Fruit fly (Drosophila melanogaster) whole organism, prepupa: Measurements from ENCODE around the gene Cpr66D.
A peak's percentile ranks its signal among the peaks of the same experiment; 100 is the strongest.

Source experiments
- Blimp-1 ChIP-seq: fragments of 200-800 bp; sonication (Bioruptor generic); optimal IDR thresholded peaks from 3 replicates; lab custom pipeline; 2017; ENCODE audit warnings: missing biosample characterization, missing genetic modification characterization, mild to moderate bottlenecking, moderate library complexity, missing genetic modification reagents
- CG10631 ChIP-seq: fragments of 200-800 bp; sonication (Bioruptor generic); optimal IDR thresholded peaks from 2 replicates; lab custom pipeline; 2016; ENCODE audit warnings: missing biosample characterization, missing genetic modification characterization
- CG11762 ChIP-seq: fragments of 200-800 bp; sonication (Bioruptor generic); optimal IDR thresholded peaks from 3 replicates; lab custom pipeline; 2016; ENCODE audit warnings: missing biosample characterization, missing genetic modification characterization; ENCODE audit not compliant: insufficient read depth
- CG11902 ChIP-seq: fragments of 200-800 bp; sonication (Bioruptor generic); optimal IDR thresholded peaks from 3 replicates; lab custom pipeline; 2016; ENCODE audit warnings: missing biosample characterization, missing genetic modification characterization
- CG15336 ChIP-seq: fragments of 200-800 bp; sonication (Bioruptor generic); IDR thresholded peaks from 2 replicates; pipeline ENCODE4 v1.3.6; 2022; ENCODE audit warnings: missing biosample characterization, missing genetic modification characterization
- CG1621 ChIP-seq: fragments of 200-800 bp; sonication (Bioruptor generic); optimal IDR thresholded peaks from 3 replicates; lab custom pipeline; 2018; ENCODE audit warnings: missing biosample characterization, mild to moderate bottlenecking, missing genetic modification characterization
- CG34406 ChIP-seq: fragments of 200-800 bp; sonication (Bioruptor generic); optimal IDR thresholded peaks from 3 replicates; lab custom pipeline; 2016; ENCODE audit warnings: missing biosample characterization, missing genetic modification characterization
- CG6163 ChIP-seq: fragments of 200-800 bp; sonication (Bioruptor generic); IDR thresholded peaks from 3 replicates; pipeline ENCODE4 v1.3.6; 2022; ENCODE audit warnings: missing biosample characterization, missing genetic modification characterization
- CG6276 ChIP-seq: fragments of 200-800 bp; sonication (Bioruptor generic); optimal IDR thresholded peaks from 2 replicates; lab custom pipeline; 2017; ENCODE audit warnings: missing biosample characterization, mild to moderate bottlenecking, missing genetic modification characterization
- CG6792 ChIP-seq: fragments of 200-800 bp; sonication (Bioruptor generic); optimal IDR thresholded peaks from 3 replicates; lab custom pipeline; 2016; ENCODE audit warnings: missing biosample characterization, missing genetic modification characterization
- CG6808 ChIP-seq: fragments of 200-800 bp; sonication (Bioruptor generic); optimal IDR thresholded peaks from 3 replicates; lab custom pipeline; 2017; ENCODE audit warnings: missing biosample characterization, missing genetic modification characterization, mild to moderate bottlenecking, moderate library complexity, missing genetic modification reagents
- CG6854 ChIP-seq: fragments of 200-800 bp; sonication (Bioruptor generic); optimal IDR thresholded peaks from 2 replicates; lab custom pipeline; 2017; ENCODE audit warnings: missing biosample characterization, mild to moderate bottlenecking, missing genetic modification characterization
- CG8319 ChIP-seq: fragments of 200-800 bp; sonication (Bioruptor generic); optimal IDR thresholded peaks from 3 replicates; lab custom pipeline; 2016; ENCODE audit warnings: missing biosample characterization, missing genetic modification characterization
- CG8632 ChIP-seq: fragments of 200-800 bp; sonication (Bioruptor generic); optimal IDR thresholded peaks from 3 replicates; lab custom pipeline; 2016; ENCODE audit warnings: missing biosample characterization, missing genetic modification characterization
- CG9139 ChIP-seq: fragments of 200-800 bp; sonication (Bioruptor generic); optimal IDR thresholded peaks from 3 replicates; lab custom pipeline; 2017; ENCODE audit warnings: missing biosample characterization, mild to moderate bottlenecking, missing genetic modification characterization
- Eip93F ChIP-seq: fragments of 200-800 bp; sonication (Bioruptor generic); optimal IDR thresholded peaks from 2 replicates; lab custom pipeline; 2016; ENCODE audit warnings: missing biosample characterization, mild to moderate bottlenecking, missing genetic modification characterization
- Ets21C ChIP-seq: fragments of 200-800 bp; sonication (Bioruptor generic); optimal IDR thresholded peaks from 3 replicates; lab custom pipeline; 2016; ENCODE audit warnings: missing biosample characterization, missing genetic modification characterization
- Ets96B ChIP-seq: fragments of 200-800 bp; optimal IDR thresholded peaks from 2 replicates; lab custom pipeline; 2019; ENCODE audit warnings: missing biosample characterization, mild to moderate bottlenecking, missing genetic modification characterization, moderate library complexity
- Gug ChIP-seq: fragments of 200-800 bp; sonication (Bioruptor generic); IDR thresholded peaks from 2 replicates; pipeline ENCODE4 v1.3.6; 2022; ENCODE audit warnings: missing biosample characterization, missing genetic modification characterization
- Hr39 ChIP-seq: fragments of 200-800 bp; sonication (Bioruptor generic); optimal IDR thresholded peaks from 2 replicates; lab custom pipeline; 2016; ENCODE audit warnings: missing biosample characterization, missing genetic modification characterization
- Hr4 ChIP-seq: fragments of 200-800 bp; sonication (Bioruptor generic); optimal IDR thresholded peaks from 3 replicates; lab custom pipeline; 2016; ENCODE audit warnings: missing biosample characterization, missing genetic modification characterization
- OdsH ChIP-seq: fragments of 200-800 bp; sonication (Bioruptor generic); optimal IDR thresholded peaks from 3 replicates; lab custom pipeline; 2016; ENCODE audit warnings: missing biosample characterization, missing genetic modification characterization
- achi ChIP-seq: fragments of 200-800 bp; sonication (Bioruptor generic); optimal IDR thresholded peaks from 3 replicates; lab custom pipeline; 2016; ENCODE audit warnings: missing biosample characterization, missing genetic modification characterization
- dsx ChIP-seq: fragments of 200-800 bp; optimal IDR thresholded peaks from 3 replicates; lab custom pipeline; 2019; ENCODE audit warnings: missing biosample characterization, mild to moderate bottlenecking, missing genetic modification characterization, moderate library complexity; ENCODE audit not compliant: poor library complexity, severe bottlenecking
- esn ChIP-seq: fragments of 200-800 bp; sonication (Bioruptor generic); optimal IDR thresholded peaks from 2 replicates; lab custom pipeline; 2016; ENCODE audit warnings: missing biosample characterization, mild to moderate bottlenecking, missing genetic modification characterization, moderate library complexity
- fd59A ChIP-seq: fragments of 200-800 bp; sonication (Bioruptor generic); optimal IDR thresholded peaks from 2 replicates; lab custom pipeline; 2017; ENCODE audit warnings: missing biosample characterization, mild to moderate bottlenecking, missing genetic modification characterization, missing genetic modification reagents
- fd85E ChIP-seq: fragments of 200-800 bp; sonication (Bioruptor generic); optimal IDR thresholded peaks from 3 replicates; lab custom pipeline; 2016; ENCODE audit warnings: missing biosample characterization, missing genetic modification characterization
- net ChIP-seq: fragments of 200-800 bp; sonication (Bioruptor generic); optimal IDR thresholded peaks from 3 replicates; lab custom pipeline; 2016; ENCODE audit warnings: missing biosample characterization, missing genetic modification characterization
- salr ChIP-seq, 2 experiments: fragments of 200-800 bp; sonication (Bioruptor generic); optimal IDR thresholded peaks; 3 replicates each; lab custom pipeline; 2016 to 2018; ENCODE audit warnings: missing biosample characterization in 2 of 2, missing genetic modification characterization in 2 of 2, mild to moderate bottlenecking in 1 of 2
- spab ChIP-seq: fragments of 200-800 bp; sonication (Bioruptor generic); optimal IDR thresholded peaks from 2 replicates; lab custom pipeline; 2017; ENCODE audit warnings: missing biosample characterization, mild to moderate bottlenecking, missing genetic modification characterization, missing genetic modification reagents
- topi ChIP-seq: fragments of 200-800 bp; sonication (Bioruptor generic); optimal IDR thresholded peaks from 3 replicates; lab custom pipeline; 2016; ENCODE audit warnings: missing biosample characterization, missing genetic modification characterization

Cpr66D gene

dm6 chr3L:8669087-8669486 is 28.8 kb downstream of the Cpr66D start (continued):
- TF ChIP-seq achi (GFP tag; lab: Kevin White, UChicago) (peak; percentile 76), fd59A (GFP tag; lab: Kevin White, UChicago) (peak; percentile 85), esn (GFP tag; lab: Kevin White, UChicago) (peak; percentile 80), CG6276 (GFP tag; lab: Kevin White, UChicago) (peak; percentile 7), CG8319 (GFP tag; lab: Kevin White, UChicago) (peak; percentile 63), Blimp-1 (GFP tag; lab: Kevin White, UChicago) (peak; percentile 19), topi (GFP tag; lab: Kevin White, UChicago) (peak; percentile 79), Gug (GFP tag; lab: Robert Waterston, UW) (peak; percentile 65), salr (GFP tag; optimal IDR thresholded peaks at IDR 0.05; lab: Kevin White, UChicago) (peak; percentile 25 to 80), CG11902 (GFP tag; lab: Kevin White, UChicago) (peak; percentile 83), Hr4 (GFP tag; lab: Kevin White, UChicago) (peak; percentile 33), Eip93F (peak; percentile 6), Ets21C (peak; percentile 48), Ets96B (tag; lab: Kevin White, UChicago) (peak; percentile 92), CG15336 (GFP tag; lab: Robert Waterston, UW) (peak; percentile 35; the same call in 1 of the 2 replicates), CG6808 (peak; percentile 83)

DNA sequence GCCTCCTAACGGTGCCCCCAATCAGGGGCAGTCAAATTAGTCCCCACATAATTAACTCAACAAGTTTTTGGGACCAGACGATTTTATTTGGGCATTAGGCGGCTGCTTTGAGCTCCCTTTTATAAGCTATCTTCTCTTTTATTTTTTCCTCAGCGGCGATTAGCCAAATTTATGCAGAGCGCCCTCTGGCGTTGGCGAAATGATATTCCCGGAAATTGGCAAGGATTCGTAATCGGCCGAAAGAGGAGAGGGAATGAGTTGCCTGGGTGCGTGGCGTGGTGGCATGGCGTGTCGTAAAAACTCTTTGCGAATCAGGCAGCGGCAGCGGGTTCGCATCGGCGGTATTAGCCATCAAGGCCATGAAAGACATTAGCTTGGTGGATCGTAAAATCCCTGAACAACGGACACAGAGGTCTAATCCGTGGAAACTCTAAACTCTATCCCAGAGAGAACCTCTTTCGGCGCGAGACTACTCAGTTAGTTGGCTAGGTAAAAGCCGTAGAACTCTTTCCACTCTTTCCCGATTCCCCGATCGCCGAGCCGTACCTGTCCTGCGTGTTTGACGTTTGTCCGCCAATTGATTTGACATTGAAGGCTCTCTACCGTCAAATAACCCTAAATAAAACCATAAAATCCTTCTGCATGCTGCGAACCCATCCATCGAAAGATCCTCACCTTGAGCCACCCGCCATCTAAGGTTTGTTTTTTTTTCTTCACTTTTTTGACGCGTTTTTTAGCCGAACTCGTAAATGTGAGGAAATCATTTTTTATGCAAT is 29.8 kb downstream of the Cpr66D start:
- no peak for TF ChIP-seq Gug (GFP tag; lab: Robert Waterston, UW)
- no peak for TF ChIP-seq achi (GFP tag; lab: Kevin White, UChicago)
- TF ChIP-seq fd85E (GFP tag; lab: Kevin White, UChicago), result no peak
- no peak for TF ChIP-seq CG8319 (GFP tag; lab: Kevin White, UChicago)
- TF ChIP-seq CG6808, result no peak
- no peak for TF ChIP-seq fd59A (GFP tag; lab: Kevin White, UChicago)
- no peak for TF ChIP-seq Hr39 (GFP tag; lab: Kevin White, UChicago)
- TF ChIP-seq CG10631 (GFP tag; lab: Kevin White, UChicago), result no peak
- TF ChIP-seq dsx (GFP tag; lab: Kevin White, UChicago), result no peak
- no peak for TF ChIP-seq spab (GFP tag; lab: Kevin White, UChicago)
- no peak for TF ChIP-seq CG6854
- no peak for TF ChIP-seq CG1621 (tag; lab: Kevin White, UChicago)
- TF ChIP-seq Blimp-1 (GFP tag; lab: Kevin White, UChicago), result no peak

dm6 chr3L:8670983-8671382 is 30.7 kb downstream of the Cpr66D start:
- TF ChIP-seq CG6792 (GFP tag; lab: Kevin White, UChicago) (no peak), net (GFP tag; lab: Kevin White, UChicago) (no peak), achi (GFP tag; lab: Kevin White, UChicago) (no peak), OdsH (GFP tag; lab: Kevin White, UChicago) (no peak), CG34406 (GFP tag; lab: Kevin White, UChicago) (no peak), CG1621 (tag; lab: Kevin White, UChicago) (no peak), CG11762 (no peak), CG9139 (GFP tag; lab: Kevin White, UChicago) (no peak), CG6163 (GFP tag; lab: Robert Waterston, UW) (no peak), CG8632 (GFP tag; lab: Kevin White, UChicago) (no peak), Gug (GFP tag; lab: Robert Waterston, UW) (no peak), CG6808 (no peak)
